Worm (Caenorhabditis elegans) whole organism, young adult: ENCODE measurements around the gene tag-234.
A peak's percentile ranks its signal among the peaks of the same experiment; 100 is the strongest.

Experiments used
- C17E4.6 ChIP-seq: fragments of 200-800 bp; sonication (Bioruptor generic); IDR thresholded peaks from 2 replicates; pipeline ENCODE4 v1.3.6; 2022; ENCODE audit warnings: missing genetic modification reagents, missing genetic modification characterization, missing compliant biosample characterization
- D2030.7 ChIP-seq: fragments of 200-800 bp; sonication (Bioruptor generic); IDR thresholded peaks from 2 replicates; pipeline ENCODE4 v1.3.6; 2022; ENCODE audit warnings: missing genetic modification reagents, missing genetic modification characterization, missing compliant biosample characterization
- F10E7.11 ChIP-seq: sonication (generic microtip); optimal IDR thresholded peaks from 2 replicates; lab custom pipeline; 2017; ENCODE audit warnings: mild to moderate bottlenecking, missing genetic modification characterization, moderate library complexity, missing compliant biosample characterization
- F37B4.10 ChIP-seq: fragments of 200-800 bp; sonication (Bioruptor generic); IDR thresholded peaks from 2 replicates; pipeline ENCODE4 v1.3.6; 2022; ENCODE audit warnings: missing genetic modification characterization, missing compliant biosample characterization
- F39B2.1 ChIP-seq: fragments of 200-800 bp; sonication (Bioruptor generic); IDR thresholded peaks from 2 replicates; pipeline ENCODE4 v1.3.6; 2022; ENCODE audit warnings: missing genetic modification reagents, missing genetic modification characterization, missing compliant biosample characterization
- F49E8.2 ChIP-seq: sonication (generic microtip); optimal IDR thresholded peaks from 3 replicates; lab custom pipeline; 2017; ENCODE audit warnings: missing genetic modification characterization, mild to moderate bottlenecking, missing compliant biosample characterization, antibody characterized with exemption, moderate library complexity; ENCODE audit not compliant: insufficient read depth
- F52B5.7 ChIP-seq: sonication (generic microtip); optimal IDR thresholded peaks from 2 replicates; lab custom pipeline; 2016; ENCODE audit warnings: mild to moderate bottlenecking, missing genetic modification characterization, missing compliant biosample characterization
- F57C9.4 ChIP-seq: sonication (generic microtip); optimal IDR thresholded peaks from 2 replicates; lab custom pipeline; 2017; ENCODE audit warnings: mild to moderate bottlenecking, missing genetic modification characterization, missing compliant biosample characterization
- akir-1 ChIP-seq: fragments of 200-800 bp; sonication (Bioruptor generic); optimal IDR thresholded peaks from 2 replicates; lab custom pipeline; 2018; ENCODE audit warnings: mild to moderate bottlenecking, missing genetic modification characterization, moderate library complexity, missing compliant biosample characterization
- ama-1 ChIP-seq, 3 experiments: fragments of 150-350 bp in 1 of 3; sonication (generic microtip) in 2 of 3; optimal IDR thresholded peaks; 2 replicates each; lab custom pipeline; 2014 to 2018; ENCODE audit warnings: missing biosample characterization in 2 of 3, missing genetic modification characterization in 2 of 3, missing genetic modification reagents in 2 of 3
- aptf-3 ChIP-seq: fragments of 200-800 bp; sonication (Bioruptor generic); IDR thresholded peaks from 2 replicates; pipeline ENCODE4 v1.3.6; 2022; ENCODE audit warnings: missing genetic modification characterization, missing compliant biosample characterization
- athp-1 ChIP-seq: sonication (generic microtip); optimal IDR thresholded peaks from 2 replicates; lab custom pipeline; 2017; ENCODE audit warnings: mild to moderate bottlenecking, missing genetic modification characterization, missing compliant biosample characterization
- attf-6 ChIP-seq: fragments of 200-800 bp; sonication (Bioruptor generic); IDR thresholded peaks from 2 replicates; pipeline ENCODE4 v1.3.6; 2022; ENCODE audit warnings: missing genetic modification reagents, missing genetic modification characterization, missing compliant biosample characterization
- bed-1 ChIP-seq: fragments of 200-800 bp; sonication (Bioruptor generic); IDR thresholded peaks from 2 replicates; pipeline ENCODE4 v1.3.6; 2022; ENCODE audit warnings: missing genetic modification reagents, missing genetic modification characterization, missing compliant biosample characterization
- cebp-1 ChIP-seq, 2 experiments: fragments of 200-800 bp in 1 of 2; sonication (Bioruptor generic) in 1 of 2; sonication (generic microtip) in 1 of 2; IDR thresholded peaks in 1 of 2; optimal IDR thresholded peaks in 1 of 2; 2 replicates each; pipeline versions ENCODE4 v1.3.6 to Lab custom; 2017 to 2022; ENCODE audit warnings: missing compliant biosample characterization in 2 of 2, missing genetic modification characterization in 2 of 2, mild to moderate bottlenecking in 1 of 2, missing genetic modification reagents in 1 of 2, moderate library complexity in 1 of 2
- cebp-2 ChIP-seq: fragments of 200-800 bp; sonication (Bioruptor generic); IDR thresholded peaks from 2 replicates; pipeline ENCODE4 v1.3.6; 2022; ENCODE audit warnings: missing genetic modification characterization, missing compliant biosample characterization
- dpl-1 ChIP-seq: fragments of 150-350 bp; optimal IDR thresholded peaks from 2 replicates; lab custom pipeline; 2014; ENCODE audit warnings: missing biosample characterization, missing genetic modification reagents, missing genetic modification characterization
- him-1 ChIP-seq: sonication (generic microtip); optimal IDR thresholded peaks from 2 replicates; lab custom pipeline; 2016; ENCODE audit warnings: missing genotype, missing genetic modification reagents, missing genetic modification characterization, missing compliant biosample characterization
- hlh-12 ChIP-seq: sonication (generic microtip); optimal IDR thresholded peaks from 2 replicates; lab custom pipeline; 2016; ENCODE audit warnings: missing genetic modification characterization, missing compliant biosample characterization
- hlh-26 ChIP-seq: fragments of 200-800 bp; sonication (Bioruptor generic); conservative IDR thresholded peaks from 2 replicates; pipeline ENCODE4 v1.3.6; 2022; ENCODE audit warnings: missing genetic modification reagents, missing genetic modification characterization, missing compliant biosample characterization
- hmg-20 ChIP-seq: fragments of 200-800 bp; sonication (Bioruptor generic); IDR thresholded peaks from 2 replicates; pipeline ENCODE4 v1.3.6; 2022; ENCODE audit warnings: missing genetic modification reagents, missing genetic modification characterization, missing compliant biosample characterization
- hrde-1 ChIP-seq: sonication (generic microtip); optimal IDR thresholded peaks from 2 replicates; lab custom pipeline; 2016; ENCODE audit warnings: missing genetic modification characterization, mild to moderate bottlenecking, missing compliant biosample characterization, moderate library complexity, missing genotype, missing genetic modification reagents, borderline replicate concordance
- lag-1 ChIP-seq: fragments of 200-800 bp; sonication (Bioruptor generic); IDR thresholded peaks from 2 replicates; pipeline ENCODE4 v1.3.6; 2022; ENCODE audit warnings: missing genetic modification reagents, missing genetic modification characterization, missing compliant biosample characterization
- let-526 ChIP-seq: fragments of 200-800 bp; sonication (Bioruptor generic); IDR thresholded peaks from 2 replicates; pipeline ENCODE4 v1.3.6; 2022; ENCODE audit warnings: missing genetic modification reagents, missing genetic modification characterization, missing compliant biosample characterization
- lin-26 ChIP-seq: fragments of 200-800 bp; sonication (Bioruptor generic); IDR thresholded peaks from 2 replicates; pipeline ENCODE4 v1.3.6; 2022; ENCODE audit warnings: missing genetic modification reagents, missing genetic modification characterization, missing compliant biosample characterization
- lin-40 ChIP-seq: sonication (generic microtip); optimal IDR thresholded peaks from 2 replicates; lab custom pipeline; 2016; ENCODE audit warnings: missing genetic modification characterization, mild to moderate bottlenecking, missing compliant biosample characterization, missing genotype, missing genetic modification reagents
- lin-54 ChIP-seq: fragments of 200-800 bp; sonication (Bioruptor generic); optimal IDR thresholded peaks from 2 replicates; lab custom pipeline; 2018; ENCODE audit warnings: mild to moderate bottlenecking, missing genetic modification characterization, missing compliant biosample characterization
- lir-1 ChIP-seq: fragments of 200-800 bp; sonication (Bioruptor generic); conservative IDR thresholded peaks from 2 replicates; pipeline ENCODE4 v1.3.6; 2022; ENCODE audit warnings: missing genetic modification reagents, missing genetic modification characterization, missing compliant biosample characterization
- madf-3 ChIP-seq: fragments of 200-800 bp; sonication (Bioruptor generic); IDR thresholded peaks from 2 replicates; pipeline ENCODE4 v1.3.6; 2022; ENCODE audit warnings: missing genetic modification reagents, missing genetic modification characterization, missing compliant biosample characterization
- madf-6 ChIP-seq: fragments of 200-800 bp; sonication (Bioruptor generic); IDR thresholded peaks from 2 replicates; pipeline ENCODE4 v1.3.6; 2022; ENCODE audit warnings: missing genetic modification reagents, missing genetic modification characterization, missing compliant biosample characterization
- madf-8 ChIP-seq: fragments of 200-800 bp; sonication (Bioruptor generic); conservative IDR thresholded peaks from 2 replicates; pipeline ENCODE4 v1.3.6; 2022; ENCODE audit warnings: missing genetic modification reagents, missing genetic modification characterization, missing compliant biosample characterization
- mel-28 ChIP-seq: sonication (generic microtip); optimal IDR thresholded peaks from 2 replicates; lab custom pipeline; 2016; ENCODE audit warnings: borderline replicate concordance, mild to moderate bottlenecking, missing genetic modification characterization, missing compliant biosample characterization
- mes-4 ChIP-seq: sonication (generic microtip); optimal IDR thresholded peaks from 2 replicates; lab custom pipeline; 2016; ENCODE audit warnings: missing genotype, missing genetic modification characterization, missing compliant biosample characterization
- nhr-80 ChIP-seq: sonication (generic microtip); optimal IDR thresholded peaks from 2 replicates; lab custom pipeline; 2016; ENCODE audit warnings: missing genetic modification characterization, missing compliant biosample characterization
- rec-8 ChIP-seq, 2 experiments: sonication (generic microtip); optimal IDR thresholded peaks; 2 replicates each; lab custom pipeline; 2016; ENCODE audit warnings: mild to moderate bottlenecking in 2 of 2, missing genetic modification characterization in 2 of 2, missing genetic modification reagents in 2 of 2, missing genotype in 2 of 2, missing biosample characterization in 1 of 2, missing compliant biosample characterization in 1 of 2, moderate library complexity in 1 of 2
- snpc-3.4 ChIP-seq: sonication (generic microtip); optimal IDR thresholded peaks from 2 replicates; lab custom pipeline; 2017; ENCODE audit warnings: missing genetic modification characterization, mild to moderate bottlenecking, missing compliant biosample characterization, antibody characterized with exemption, moderate library complexity, missing genotype, missing genetic modification reagents
- somi-1 ChIP-seq: fragments of 200-800 bp; sonication (Bioruptor generic); optimal IDR thresholded peaks from 2 replicates; lab custom pipeline; 2018; ENCODE audit warnings: mild to moderate bottlenecking, missing genetic modification characterization, missing compliant biosample characterization
- sptf-2 ChIP-seq: fragments of 200-800 bp; sonication (Bioruptor generic); optimal IDR thresholded peaks from 2 replicates; lab custom pipeline; 2018; ENCODE audit warnings: mild to moderate bottlenecking, missing genetic modification characterization, missing compliant biosample characterization
- tbp1 ChIP-seq: fragments of 200-800 bp; sonication (Bioruptor generic); optimal IDR thresholded peaks from 2 replicates; lab custom pipeline; 2018; ENCODE audit warnings: mild to moderate bottlenecking, missing genetic modification characterization, missing compliant biosample characterization
- tbx-9 ChIP-seq: sonication (generic microtip); optimal IDR thresholded peaks from 2 replicates; lab custom pipeline; 2016; ENCODE audit warnings: borderline replicate concordance, missing genetic modification characterization, inconsistent platforms, missing compliant biosample characterization
- unc-130 ChIP-seq: sonication (generic microtip); optimal IDR thresholded peaks from 2 replicates; lab custom pipeline; 2016; ENCODE audit warnings: missing genetic modification reagents, missing genetic modification characterization, missing compliant biosample characterization
- unc-62 ChIP-seq: fragments of 150-350 bp; optimal IDR thresholded peaks from 2 replicates; lab custom pipeline; 2014; ENCODE audit warnings: missing biosample characterization, missing genetic modification reagents, missing genetic modification characterization
- zfh-2 ChIP-seq: fragments of 200-800 bp; sonication (Bioruptor generic); conservative IDR thresholded peaks from 2 replicates; pipeline ENCODE4 v1.3.6; 2022; ENCODE audit warnings: missing genetic modification reagents, missing genetic modification characterization, missing compliant biosample characterization
- zim-3 ChIP-seq: sonication (generic microtip); optimal IDR thresholded peaks from 2 replicates; lab custom pipeline; 2017; ENCODE audit warnings: mild to moderate bottlenecking, missing genetic modification characterization, moderate library complexity, missing compliant biosample characterization
- ztf-3 ChIP-seq: fragments of 200-800 bp; sonication (Bioruptor generic); optimal IDR thresholded peaks from 2 replicates; lab custom pipeline; 2018; ENCODE audit warnings: mild to moderate bottlenecking, missing genetic modification characterization, missing compliant biosample characterization

The tag-234 gene

ce11 chrII:5841866-5842265 is 22.1 kb upstream of the tag-234 start, which contains the start of gene nep-25:
nep-25 (plus strand) TSS chrII:5842240.
- no peak for TF ChIP-seq somi-1
- TF ChIP-seq zim-3 (tag; lab: Kevin White, UChicago): no peak
- no peak for TF ChIP-seq unc-130

- TF ChIP-seq lir-1 (GFP tag; lab: Robert Waterston, UW) (peak; percentile 94), let-526 (GFP tag; lab: Robert Waterston, UW) (peak; percentile 97), lin-26 (GFP tag; lab: Robert Waterston, UW) (peak; percentile 96), akir-1 (GFP tag; lab: Kevin White, UChicago) (peak; percentile 83), madf-6 (peak; percentile 94), F57C9.4 (peak; percentile 96), hmg-20 (GFP tag; lab: Robert Waterston, UW) (peak; percentile 97), snpc-3.4 (tag; lab: Kevin White, UChicago) (peak; percentile 99), F37B4.10 (GFP tag; lab: Robert Waterston, UW) (peak; percentile 93; the same call in 1 of the 2 replicates), hrde-1 (tag; lab: Kevin White, UChicago) (peak; percentile 94), zfh-2 (peak; percentile 97), F39B2.1 (GFP tag; lab: Robert Waterston, UW) (peak; percentile 89), F52B5.7 (peak; percentile 98), attf-6 (GFP tag; lab: Robert Waterston, UW) (peak; percentile 100), F10E7.11 (peak; percentile 88), aptf-3 (GFP tag; lab: Robert Waterston, UW) (peak; percentile 81), rec-8 (tag; optimal IDR thresholded peaks at IDR 0.05; lab: Kevin White, UChicago) (peak; percentile 86 to 93), ama-1 (optimal IDR thresholded peaks at IDR 0.05; lab: Kevin White, UChicago) (peak; percentile 100), ama-1 (GFP tag; optimal IDR thresholded peaks at IDR 0.05; lab: Kevin White, UChicago) (peak; percentile 91 to 94), lin-40 (peak; percentile 99), madf-8 (peak; percentile 84), dpl-1 (GFP tag; lab: Kevin White, UChicago) (peak; percentile 11), D2030.7 (GFP tag; lab: Robert Waterston, UW) (peak; percentile 99), zim-3 (tag; lab: Kevin White, UChicago) (peak; percentile 95), tbx-9 (tag; lab: Kevin White, UChicago) (no peak), lin-54 (peak; percentile 96), mes-4 (peak; percentile 77), bed-1 (GFP tag; lab: Robert Waterston, UW) (peak; percentile 77; the same call in 1 of the 2 replicates), cebp-2 (GFP tag; lab: Robert Waterston, UW) (peak; percentile 94), ztf-3 (GFP tag; lab: Kevin White, UChicago) (peak; percentile 96), mel-28 (tag; lab: Kevin White, UChicago) (peak; percentile 87), F49E8.2 (peak; percentile 97), madf-3 (GFP tag; lab: Robert Waterston, UW) (peak; percentile 95), him-1 (tag; lab: Kevin White, UChicago) (peak; percentile 100), cebp-1 (GFP tag; IDR thresholded peaks at IDR 0.05; lab: Robert Waterston, UW) (peak; percentile 91), cebp-1 (tag; optimal IDR thresholded peaks at IDR 0.05; lab: Kevin White, UChicago) (peak; percentile 98), hlh-26 (GFP tag; lab: Robert Waterston, UW) (no peak), C17E4.6 (GFP tag; lab: Robert Waterston, UW) (peak; percentile 99), lag-1 (GFP tag; lab: Robert Waterston, UW) (peak; percentile 94), hlh-12 (tag; lab: Kevin White, UChicago) (peak; percentile 2), nhr-80 (tag; lab: Kevin White, UChicago) (peak; percentile 81), unc-62 (GFP tag; lab: Kevin White, UChicago) (peak; percentile 67), tbp1 (GFP tag; lab: Kevin White, UChicago) (peak; percentile 84), sptf-2 (GFP tag; lab: Kevin White, UChicago) (peak; percentile 91), athp-1 (tag; lab: Kevin White, UChicago) (peak; percentile 95)
Measured at ce11 chrII:5844694-5845129, 19.3 kb upstream of the tag-234 start.
